Fruit fly (Drosophila melanogaster) whole organism, prepupa: ENCODE data around the gene CG33124.

ENCODE experiments used
- Blimp-1 ChIP-seq: fragments of 200-800 bp; sonication (Bioruptor generic); optimal IDR thresholded peaks from 3 replicates; lab custom pipeline; 2017; ENCODE audit warnings: missing biosample characterization, missing genetic modification characterization, mild to moderate bottlenecking, moderate library complexity, missing genetic modification reagents
- CG10631 ChIP-seq: fragments of 200-800 bp; sonication (Bioruptor generic); optimal IDR thresholded peaks from 2 replicates; lab custom pipeline; 2016; ENCODE audit warnings: missing biosample characterization, missing genetic modification characterization
- CG11294 ChIP-seq: fragments of 200-800 bp; sonication (Bioruptor generic); IDR thresholded peaks from 2 replicates; pipeline ENCODE4 v1.3.6; 2022; ENCODE audit warnings: missing biosample characterization, missing genetic modification characterization
- CG11762 ChIP-seq: fragments of 200-800 bp; sonication (Bioruptor generic); optimal IDR thresholded peaks from 3 replicates; lab custom pipeline; 2016; ENCODE audit warnings: missing biosample characterization, missing genetic modification characterization; ENCODE audit not compliant: insufficient read depth
- CG11902 ChIP-seq: fragments of 200-800 bp; sonication (Bioruptor generic); optimal IDR thresholded peaks from 3 replicates; lab custom pipeline; 2016; ENCODE audit warnings: missing biosample characterization, missing genetic modification characterization
- CG15336 ChIP-seq: fragments of 200-800 bp; sonication (Bioruptor generic); IDR thresholded peaks from 2 replicates; pipeline ENCODE4 v1.3.6; 2022; ENCODE audit warnings: missing biosample characterization, missing genetic modification characterization
- CG1621 ChIP-seq: fragments of 200-800 bp; sonication (Bioruptor generic); optimal IDR thresholded peaks from 3 replicates; lab custom pipeline; 2018; ENCODE audit warnings: missing biosample characterization, mild to moderate bottlenecking, missing genetic modification characterization
- CG3032 ChIP-seq: fragments of 200-800 bp; optimal IDR thresholded peaks from 2 replicates; lab custom pipeline; 2019; ENCODE audit warnings: missing biosample characterization, mild to moderate bottlenecking, missing genetic modification characterization, moderate library complexity
- CG31627 ChIP-seq: fragments of 200-800 bp; sonication (Bioruptor generic); optimal IDR thresholded peaks from 3 replicates; lab custom pipeline; 2016; ENCODE audit warnings: missing biosample characterization, missing genetic modification characterization
- CG32006 ChIP-seq: fragments of 200-800 bp; sonication (Bioruptor generic); optimal IDR thresholded peaks from 3 replicates; lab custom pipeline; 2017; ENCODE audit warnings: missing biosample characterization, mild to moderate bottlenecking, missing genetic modification characterization
- CG34406 ChIP-seq: fragments of 200-800 bp; sonication (Bioruptor generic); optimal IDR thresholded peaks from 3 replicates; lab custom pipeline; 2016; ENCODE audit warnings: missing biosample characterization, missing genetic modification characterization
- CG3919 ChIP-seq: fragments of 200-800 bp; sonication (Bioruptor generic); optimal IDR thresholded peaks from 3 replicates; lab custom pipeline; 2016; ENCODE audit warnings: missing biosample characterization, missing genetic modification characterization
- CG6163 ChIP-seq: fragments of 200-800 bp; sonication (Bioruptor generic); IDR thresholded peaks from 3 replicates; pipeline ENCODE4 v1.3.6; 2022; ENCODE audit warnings: missing biosample characterization, missing genetic modification characterization
- CG6792 ChIP-seq: fragments of 200-800 bp; sonication (Bioruptor generic); optimal IDR thresholded peaks from 3 replicates; lab custom pipeline; 2016; ENCODE audit warnings: missing biosample characterization, missing genetic modification characterization
- CG6808 ChIP-seq: fragments of 200-800 bp; sonication (Bioruptor generic); optimal IDR thresholded peaks from 3 replicates; lab custom pipeline; 2017; ENCODE audit warnings: missing biosample characterization, missing genetic modification characterization, mild to moderate bottlenecking, moderate library complexity, missing genetic modification reagents
- CG6854 ChIP-seq: fragments of 200-800 bp; sonication (Bioruptor generic); optimal IDR thresholded peaks from 2 replicates; lab custom pipeline; 2017; ENCODE audit warnings: missing biosample characterization, mild to moderate bottlenecking, missing genetic modification characterization
- CG7368 ChIP-seq: fragments of 200-800 bp; sonication (Bioruptor generic); optimal IDR thresholded peaks from 3 replicates; lab custom pipeline; 2016; ENCODE audit warnings: missing biosample characterization, missing genetic modification characterization
- CG8119 ChIP-seq: fragments of 200-800 bp; sonication (Bioruptor generic); IDR thresholded peaks from 3 replicates; pipeline ENCODE4 v1.3.6; 2022; ENCODE audit warnings: missing biosample characterization, missing genetic modification characterization
- CG8319 ChIP-seq: fragments of 200-800 bp; sonication (Bioruptor generic); optimal IDR thresholded peaks from 3 replicates; lab custom pipeline; 2016; ENCODE audit warnings: missing biosample characterization, missing genetic modification characterization
- CG8632 ChIP-seq: fragments of 200-800 bp; sonication (Bioruptor generic); optimal IDR thresholded peaks from 3 replicates; lab custom pipeline; 2016; ENCODE audit warnings: missing biosample characterization, missing genetic modification characterization
- CG9139 ChIP-seq: fragments of 200-800 bp; sonication (Bioruptor generic); optimal IDR thresholded peaks from 3 replicates; lab custom pipeline; 2017; ENCODE audit warnings: missing biosample characterization, mild to moderate bottlenecking, missing genetic modification characterization
- Eip75B ChIP-seq: fragments of 200-800 bp; sonication (Bioruptor generic); optimal IDR thresholded peaks from 3 replicates; lab custom pipeline; 2016; ENCODE audit warnings: missing biosample characterization, missing genetic modification characterization
- Eip78C ChIP-seq: fragments of 200-800 bp; sonication (Bioruptor generic); peaks from one replicate; lab custom pipeline; 2016; ENCODE audit warnings: missing biosample characterization, missing genetic modification characterization
- Eip93F ChIP-seq: fragments of 200-800 bp; sonication (Bioruptor generic); optimal IDR thresholded peaks from 2 replicates; lab custom pipeline; 2016; ENCODE audit warnings: missing biosample characterization, mild to moderate bottlenecking, missing genetic modification characterization
- Ets21C ChIP-seq: fragments of 200-800 bp; sonication (Bioruptor generic); optimal IDR thresholded peaks from 3 replicates; lab custom pipeline; 2016; ENCODE audit warnings: missing biosample characterization, missing genetic modification characterization
- Ets96B ChIP-seq: fragments of 200-800 bp; optimal IDR thresholded peaks from 2 replicates; lab custom pipeline; 2019; ENCODE audit warnings: missing biosample characterization, mild to moderate bottlenecking, missing genetic modification characterization, moderate library complexity
- Gug ChIP-seq: fragments of 200-800 bp; sonication (Bioruptor generic); IDR thresholded peaks from 2 replicates; pipeline ENCODE4 v1.3.6; 2022; ENCODE audit warnings: missing biosample characterization, missing genetic modification characterization
- Hr38 ChIP-seq: sonication (Bioruptor generic); optimal IDR thresholded peaks from 2 replicates; lab custom pipeline; 2016; ENCODE audit warnings: missing biosample characterization, missing genetic modification characterization
- Hr39 ChIP-seq: fragments of 200-800 bp; sonication (Bioruptor generic); optimal IDR thresholded peaks from 2 replicates; lab custom pipeline; 2016; ENCODE audit warnings: missing biosample characterization, missing genetic modification characterization
- Hr4 ChIP-seq: fragments of 200-800 bp; sonication (Bioruptor generic); optimal IDR thresholded peaks from 3 replicates; lab custom pipeline; 2016; ENCODE audit warnings: missing biosample characterization, missing genetic modification characterization
- Met ChIP-seq: fragments of 200-800 bp; sonication (Bioruptor generic); optimal IDR thresholded peaks from 3 replicates; lab custom pipeline; 2016; ENCODE audit warnings: missing biosample characterization, missing genetic modification characterization
- OdsH ChIP-seq: fragments of 200-800 bp; sonication (Bioruptor generic); optimal IDR thresholded peaks from 3 replicates; lab custom pipeline; 2016; ENCODE audit warnings: missing biosample characterization, missing genetic modification characterization
- Smox ChIP-seq: fragments of 200-800 bp; sonication (Bioruptor generic); optimal IDR thresholded peaks from 3 replicates; lab custom pipeline; 2016; ENCODE audit warnings: missing biosample characterization, missing genetic modification characterization
- Sox102F ChIP-seq: fragments of 200-800 bp; sonication (Bioruptor generic); optimal IDR thresholded peaks from 2 replicates; lab custom pipeline; 2016; ENCODE audit warnings: missing biosample characterization, mild to moderate bottlenecking, missing genetic modification characterization
- Sox15 ChIP-seq: fragments of 200-800 bp; sonication (Bioruptor generic); optimal IDR thresholded peaks from 3 replicates; lab custom pipeline; 2016; ENCODE audit warnings: missing biosample characterization, missing genetic modification characterization
- acj6 ChIP-seq: fragments of 200-800 bp; sonication (Bioruptor generic); optimal IDR thresholded peaks from 3 replicates; lab custom pipeline; 2016; ENCODE audit warnings: missing biosample characterization, missing genetic modification characterization
- dac ChIP-seq: fragments of 200-800 bp; sonication (Bioruptor generic); optimal IDR thresholded peaks from 2 replicates; lab custom pipeline; 2017; ENCODE audit warnings: missing biosample characterization, mild to moderate bottlenecking, missing genetic modification characterization
- dsx ChIP-seq: fragments of 200-800 bp; optimal IDR thresholded peaks from 3 replicates; lab custom pipeline; 2019; ENCODE audit warnings: missing biosample characterization, mild to moderate bottlenecking, missing genetic modification characterization, moderate library complexity; ENCODE audit not compliant: poor library complexity, severe bottlenecking
- eg ChIP-seq: fragments of 200-800 bp; sonication (Bioruptor generic); IDR thresholded peaks from 3 replicates; pipeline ENCODE4 v1.3.6; 2022; ENCODE audit warnings: missing biosample characterization, missing genetic modification characterization
- esn ChIP-seq: fragments of 200-800 bp; sonication (Bioruptor generic); optimal IDR thresholded peaks from 2 replicates; lab custom pipeline; 2016; ENCODE audit warnings: missing biosample characterization, mild to moderate bottlenecking, missing genetic modification characterization, moderate library complexity
- fd59A ChIP-seq: fragments of 200-800 bp; sonication (Bioruptor generic); optimal IDR thresholded peaks from 2 replicates; lab custom pipeline; 2017; ENCODE audit warnings: missing biosample characterization, mild to moderate bottlenecking, missing genetic modification characterization, missing genetic modification reagents
- fd85E ChIP-seq: fragments of 200-800 bp; sonication (Bioruptor generic); optimal IDR thresholded peaks from 3 replicates; lab custom pipeline; 2016; ENCODE audit warnings: missing biosample characterization, missing genetic modification characterization
- fkh ChIP-seq: fragments of 200-800 bp; sonication (Bioruptor generic); optimal IDR thresholded peaks from 3 replicates; lab custom pipeline; 2017; ENCODE audit warnings: missing biosample characterization, mild to moderate bottlenecking, missing genetic modification characterization, moderate library complexity
- lz ChIP-seq: fragments of 200-800 bp; sonication (Bioruptor generic); optimal IDR thresholded peaks from 3 replicates; lab custom pipeline; 2016; ENCODE audit warnings: missing biosample characterization, missing genetic modification characterization
- net ChIP-seq: fragments of 200-800 bp; sonication (Bioruptor generic); optimal IDR thresholded peaks from 3 replicates; lab custom pipeline; 2016; ENCODE audit warnings: missing biosample characterization, missing genetic modification characterization
- pdm3 ChIP-seq: fragments of 200-800 bp; sonication (Bioruptor generic); optimal IDR thresholded peaks from 3 replicates; lab custom pipeline; 2016; ENCODE audit warnings: missing biosample characterization, missing genetic modification characterization
- spab ChIP-seq: fragments of 200-800 bp; sonication (Bioruptor generic); optimal IDR thresholded peaks from 2 replicates; lab custom pipeline; 2017; ENCODE audit warnings: missing biosample characterization, mild to moderate bottlenecking, missing genetic modification characterization, missing genetic modification reagents
- ss ChIP-seq, 2 experiments: fragments of 200-800 bp; sonication (Bioruptor generic); optimal IDR thresholded peaks; 2 replicates in 1 of 2; 3 replicates in 1 of 2; lab custom pipeline; 2017 to 2018; ENCODE audit warnings: mild to moderate bottlenecking in 2 of 2, missing biosample characterization in 2 of 2, missing genetic modification characterization in 2 of 2, moderate library complexity in 1 of 2
- svp ChIP-seq: fragments of 200-800 bp; sonication (Bioruptor generic); peaks from one replicate; lab custom pipeline; 2016; ENCODE audit warnings: missing biosample characterization, missing genetic modification characterization
- topi ChIP-seq: fragments of 200-800 bp; sonication (Bioruptor generic); optimal IDR thresholded peaks from 3 replicates; lab custom pipeline; 2016; ENCODE audit warnings: missing biosample characterization, missing genetic modification characterization

Gene CG33124

dm6 chr2L:2184659-2185058 is 24.2 kb downstream of the CG33124 start (continued):
- TF ChIP-seq CG11762 (GFP tag; lab: Kevin White, UChicago) (peak; percentile 29), Eip75B (GFP tag; lab: Kevin White, UChicago) (peak; percentile 40)

dm6 chr2L:2184129-2184528 is 24.8 kb downstream of the CG33124 start:
- no peak for TF ChIP-seq OdsH (GFP tag; lab: Kevin White, UChicago)
- no peak for TF ChIP-seq CG11902 (GFP tag; lab: Kevin White, UChicago)
- no peak for TF ChIP-seq CG10631 (GFP tag; lab: Kevin White, UChicago)
- no peak for TF ChIP-seq CG32006 (GFP tag; lab: Kevin White, UChicago)
- peak; percentile 4 for TF ChIP-seq Ets21C
- TF ChIP-seq CG34406 (GFP tag; lab: Kevin White, UChicago), result no peak
- TF ChIP-seq Hr4 (GFP tag; lab: Kevin White, UChicago), result peak; percentile 32
- TF ChIP-seq lz (GFP tag; lab: Kevin White, UChicago), result no peak
- TF ChIP-seq CG3919 (GFP tag; lab: Kevin White, UChicago), result no peak
- TF ChIP-seq CG8119 (GFP tag; lab: Robert Waterston, UW), result peak; percentile 28; the same call in 1 of the 3 replicates
- TF ChIP-seq CG31627 (GFP tag; lab: Kevin White, UChicago), result peak; percentile 22
- no peak for TF ChIP-seq dac (GFP tag; lab: Kevin White, UChicago)
- peak; percentile 34 for TF ChIP-seq Hr39 (GFP tag; lab: Kevin White, UChicago)
- TF ChIP-seq Met, result no peak
- no peak for TF ChIP-seq CG7368 (GFP tag; lab: Kevin White, UChicago)
- TF ChIP-seq Eip75B (GFP tag; lab: Kevin White, UChicago), result no peak
- no peak for TF ChIP-seq net (GFP tag; lab: Kevin White, UChicago)
- no peak for TF ChIP-seq CG3032 (tag; lab: Kevin White, UChicago)
- TF ChIP-seq fkh (GFP tag; lab: Kevin White, UChicago), result no peak
- TF ChIP-seq acj6 (GFP tag; lab: Kevin White, UChicago), result no peak
- TF ChIP-seq CG1621 (tag; lab: Kevin White, UChicago), result no peak
- no peak for TF ChIP-seq CG6792 (GFP tag; lab: Kevin White, UChicago)
- no peak for TF ChIP-seq Smox (GFP tag; lab: Kevin White, UChicago)
- TF ChIP-seq Eip93F (GFP tag; lab: Kevin White, UChicago), result no peak
- TF ChIP-seq CG11294, result peak; percentile 50; the same call in 1 of the 2 replicates
- TF ChIP-seq CG15336 (GFP tag; lab: Robert Waterston, UW), result peak; percentile 59
- TF ChIP-seq CG11762 (GFP tag; lab: Kevin White, UChicago), result no peak
- TF ChIP-seq fd85E (GFP tag; lab: Kevin White, UChicago), result no peak
- no peak for TF ChIP-seq CG6808 (GFP tag; lab: Kevin White, UChicago)
- no peak for TF ChIP-seq dsx (GFP tag; lab: Kevin White, UChicago)
- no peak for TF ChIP-seq Sox15 (GFP tag; lab: Kevin White, UChicago)
- no peak for TF ChIP-seq esn (GFP tag; lab: Kevin White, UChicago)
- no peak for TF ChIP-seq CG8319
- no peak for TF ChIP-seq fd59A (GFP tag; lab: Kevin White, UChicago)
- TF ChIP-seq Blimp-1 (GFP tag; lab: Kevin White, UChicago), result no peak
- no peak for TF ChIP-seq Gug
- 0 out of 3 replicates have a peak, but pooled peaks have one; percentile 19 for TF ChIP-seq CG6163 (GFP tag; lab: Robert Waterston, UW)
- no peak for TF ChIP-seq ss (GFP tag; optimal IDR thresholded peaks at IDR 0.05; lab: Kevin White, UChicago)
- no peak for TF ChIP-seq CG8632 (GFP tag; lab: Kevin White, UChicago)
- peak; percentile 64 for TF ChIP-seq Eip78C (GFP tag; lab: Kevin White, UChicago)
- no peak for TF ChIP-seq svp (GFP tag; lab: Kevin White, UChicago)
- TF ChIP-seq CG9139 (GFP tag; lab: Kevin White, UChicago), result no peak
- TF ChIP-seq Ets96B (tag; lab: Kevin White, UChicago), result no peak
- TF ChIP-seq eg (GFP tag; lab: Robert Waterston, UW), result peak; percentile 72
- peak; percentile 11 for TF ChIP-seq Sox102F
- no peak for TF ChIP-seq spab
- no peak for TF ChIP-seq topi (GFP tag; lab: Kevin White, UChicago)
- peak; percentile 42 for TF ChIP-seq pdm3 (GFP tag; lab: Kevin White, UChicago)
- TF ChIP-seq CG6854 (GFP tag; lab: Kevin White, UChicago), result no peak
- peak; percentile 25 for TF ChIP-seq Hr38 (GFP tag; lab: Kevin White, UChicago)
